Fruit fly (Drosophila melanogaster): Measurements from ENCODE around the gene CG4884.

DNA sequence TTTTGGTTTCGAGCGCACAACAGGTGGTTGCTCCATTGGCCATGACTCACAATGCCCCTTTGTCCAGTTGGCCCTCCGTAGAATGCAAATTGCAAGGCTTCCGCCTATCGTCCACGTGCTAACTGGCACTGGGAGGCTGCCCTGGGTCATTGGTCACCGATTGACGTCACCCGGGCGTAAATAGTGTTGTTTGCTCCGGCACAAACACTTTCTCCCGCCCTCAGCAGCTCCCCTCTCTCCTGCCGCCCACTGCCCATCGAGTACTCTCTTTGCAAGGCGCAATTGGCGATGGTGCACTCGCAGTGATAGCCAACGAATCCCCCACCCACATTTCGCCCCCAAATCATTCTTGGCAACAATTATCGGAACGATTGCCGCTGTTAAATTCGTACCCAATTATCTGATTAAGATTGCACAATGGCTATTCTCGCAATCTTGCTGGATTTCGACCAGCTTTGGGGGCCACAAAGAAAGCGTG lies 32.3 kb downstream of the CG4884 start:
- no peak for TF ChIP-seq Gug (GFP tag; IDR thresholded peaks at IDR 0.05)
- no peak for TF ChIP-seq CG7368 (GFP tag; optimal IDR thresholded peaks at IDR 0.05)
- no peak for TF ChIP-seq Lpt (GFP tag; optimal IDR thresholded peaks at IDR 0.05)
- TF ChIP-seq CG10669 (GFP tag; optimal IDR thresholded peaks at IDR 0.05) = no peak
- peak; percentile 77 for TF ChIP-seq Eip93F (GFP tag; optimal IDR thresholded peaks at IDR 0.05)
- TF ChIP-seq fd59A (GFP tag; optimal IDR thresholded peaks at IDR 0.05) = no peak
- no peak for TF ChIP-seq dsx (GFP tag; optimal IDR thresholded peaks at IDR 0.05; ENCODE audit: poor library complexity, severe bottlenecking)
